ENCODE assay signal across 4 fruit fly cellular contexts in the genomic region with DNA sequence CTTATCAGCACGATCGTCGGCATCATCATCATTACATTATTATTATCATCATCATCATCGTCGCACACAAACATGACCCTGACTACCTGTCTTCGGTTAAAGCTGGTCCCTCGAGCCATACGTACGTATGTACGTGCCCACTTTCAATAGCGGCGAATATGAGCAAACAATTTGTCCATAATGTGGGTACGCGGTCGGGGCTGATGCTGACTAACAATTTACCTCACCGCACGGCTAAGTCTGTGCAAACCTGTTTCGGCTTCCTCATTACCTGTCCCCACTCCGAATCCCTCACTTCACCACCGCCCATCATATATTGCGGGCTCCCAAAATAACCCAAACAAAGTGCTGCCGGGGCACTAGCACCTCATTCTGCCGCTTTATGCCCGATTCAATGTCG.
TF ChIP-seq lines count a peak whose summit lies in the region.

No protein-coding gene starts in this region.

- TF ChIP-seq CTCF in whole organism, embryonic (GFP tag; optimal IDR thresholded peaks at IDR 0.05; lab: Kevin White, UChicago): no peak

TF ChIP-seq in whole organism, embryonic, 481 proteins besides CTCF, POLR2A, EP300 and RAD21 (continues in another document):
- no peak for TF ChIP-seq Side (GFP tag; optimal IDR thresholded peaks at IDR 0.05; lab: Kevin White, UChicago)
- TF ChIP-seq aop (GFP tag; IDR thresholded peaks at IDR 0.05; lab: Robert Waterston, UW): no peak
- TF ChIP-seq CG4424 (GFP tag; optimal IDR thresholded peaks at IDR 0.05; lab: Kevin White, UChicago): no peak
- TF ChIP-seq CG10274 (GFP tag; optimal IDR thresholded peaks at IDR 0.05; lab: Kevin White, UChicago): no peak
- no peak for TF ChIP-seq dmrt11E (tag; optimal IDR thresholded peaks at IDR 0.05; lab: Kevin White, UChicago)
- TF ChIP-seq Bdp1 (GFP tag; optimal IDR thresholded peaks at IDR 0.05; lab: Kevin White, UChicago): no peak
- TF ChIP-seq caup (GFP tag; optimal IDR thresholded peaks at IDR 0.05; lab: Kevin White, UChicago; ENCODE audit: severe bottlenecking): no peak
- peak in 1 of 2 experiments; percentile 75 for TF ChIP-seq Hr78 (GFP tag; optimal IDR thresholded peaks at IDR 0.05; lab: Kevin White, UChicago)
- TF ChIP-seq Rfx (GFP tag; IDR thresholded peaks at IDR 0.05; lab: Robert Waterston, UW): peak; percentile 5; the same call in 1 of the 2 replicates
- no peak for TF ChIP-seq CG8290 (GFP tag; optimal IDR thresholded peaks at IDR 0.05; lab: Kevin White, UChicago)
- peak in 1 of 2 experiments; percentile 70 for TF ChIP-seq CG8290 (tag; optimal IDR thresholded peaks at IDR 0.05; lab: Kevin White, UChicago)
- 0 out of 2 replicates have a peak, but pooled peaks have one; percentile 22 for TF ChIP-seq CG5953 (GFP tag; IDR thresholded peaks at IDR 0.05; lab: Robert Waterston, UW)
- TF ChIP-seq eve (GFP tag; optimal IDR thresholded peaks at IDR 0.05; lab: Kevin White, UChicago): no peak
- no peak for TF ChIP-seq Mad (GFP tag; optimal IDR thresholded peaks at IDR 0.05; lab: Kevin White, UChicago)
- peak; percentile 67 for TF ChIP-seq grn (GFP tag; optimal IDR thresholded peaks at IDR 0.05; lab: Kevin White, UChicago)
- TF ChIP-seq sens (GFP tag; lab: Kevin White, UChicago): no peak
- no peak for TF ChIP-seq jing (GFP tag; optimal IDR thresholded peaks at IDR 0.05; lab: Kevin White, UChicago)
- no peak; the same call in 1 of the 2 replicates for TF ChIP-seq CG14014 (GFP tag; IDR thresholded peaks at IDR 0.05; lab: Robert Waterston, UW)
- peak; percentile 48 for TF ChIP-seq Med (GFP tag; lab: Kevin White, UChicago)
- TF ChIP-seq Blimp-1 (GFP tag; optimal IDR thresholded peaks at IDR 0.05; lab: Kevin White, UChicago): peak; percentile 18
- no peak for TF ChIP-seq eyg (GFP tag; optimal IDR thresholded peaks at IDR 0.05; lab: Kevin White, UChicago)
- no peak for TF ChIP-seq CG7928 (GFP tag; optimal IDR thresholded peaks at IDR 0.05; lab: Kevin White, UChicago)

TF ChIP-seq in whole organism, prepupa, 60 proteins besides CTCF, POLR2A, EP300 and RAD21:
- TF ChIP-seq Hr39 (GFP tag; optimal IDR thresholded peaks at IDR 0.05; lab: Kevin White, UChicago): no peak
- no peak for TF ChIP-seq CG6276 (GFP tag; optimal IDR thresholded peaks at IDR 0.05; lab: Kevin White, UChicago)
- TF ChIP-seq fkh (GFP tag; optimal IDR thresholded peaks at IDR 0.05; lab: Kevin White, UChicago): peak; percentile 68
- peak; percentile 32 for TF ChIP-seq dsx (GFP tag; optimal IDR thresholded peaks at IDR 0.05; lab: Kevin White, UChicago; ENCODE audit: poor library complexity, severe bottlenecking)
- TF ChIP-seq CG6163 (GFP tag; IDR thresholded peaks at IDR 0.05; lab: Robert Waterston, UW): no peak
- TF ChIP-seq esn (GFP tag; optimal IDR thresholded peaks at IDR 0.05; lab: Kevin White, UChicago): no peak
- no peak for TF ChIP-seq eg (GFP tag; IDR thresholded peaks at IDR 0.05; lab: Robert Waterston, UW)
- no peak for TF ChIP-seq Ets21C (GFP tag; optimal IDR thresholded peaks at IDR 0.05; lab: Kevin White, UChicago)
- TF ChIP-seq CG1621 (tag; optimal IDR thresholded peaks at IDR 0.05; lab: Kevin White, UChicago): no peak
- no peak for TF ChIP-seq Sox15 (GFP tag; optimal IDR thresholded peaks at IDR 0.05; lab: Kevin White, UChicago)
- TF ChIP-seq Sox102F (GFP tag; optimal IDR thresholded peaks at IDR 0.05; lab: Kevin White, UChicago): no peak
- peak; percentile 26 for TF ChIP-seq vri (GFP tag; optimal IDR thresholded peaks at IDR 0.05; lab: Kevin White, UChicago)
- TF ChIP-seq svp (GFP tag; lab: Kevin White, UChicago): peak; percentile 18
- no peak for TF ChIP-seq fd59A (GFP tag; optimal IDR thresholded peaks at IDR 0.05; lab: Kevin White, UChicago)
- no peak for TF ChIP-seq CG7368 (GFP tag; optimal IDR thresholded peaks at IDR 0.05; lab: Kevin White, UChicago)
- peak; percentile 36 for TF ChIP-seq Blimp-1 (GFP tag; optimal IDR thresholded peaks at IDR 0.05; lab: Kevin White, UChicago)

TF ChIP-seq in whole organism, pupa, 21 proteins besides CTCF, POLR2A, EP300 and RAD21:
- 0 out of 3 replicates have a peak, but pooled peaks have one; percentile 23 for TF ChIP-seq fd96Ca (GFP tag; IDR thresholded peaks at IDR 0.05; lab: Robert Waterston, UW)
- TF ChIP-seq CG4496 (GFP tag; IDR thresholded peaks at IDR 0.05; lab: Robert Waterston, UW): peak; percentile 50; the same call in 2 of the 3 replicates
- TF ChIP-seq CG32121 (GFP tag; IDR thresholded peaks at IDR 0.05; lab: Robert Waterston, UW): no peak
- peak; percentile 39 for TF ChIP-seq EcR (GFP tag; optimal IDR thresholded peaks at IDR 0.05; lab: Kevin White, UChicago)

TF ChIP-seq in whole organism, wandering third instar larva, 38 proteins besides CTCF, POLR2A, EP300 and RAD21:
- peak; percentile 6 for TF ChIP-seq br (GFP tag; optimal IDR thresholded peaks at IDR 0.05; lab: Kevin White, UChicago)
- TF ChIP-seq dl (GFP tag; optimal IDR thresholded peaks at IDR 0.05; lab: Kevin White, UChicago; ENCODE audit: insufficient read depth in 1 of 2, partially characterized antibody in 2 of 2): peak in 1 of 2 experiments; percentile 44
- TF ChIP-seq sv (GFP tag; optimal IDR thresholded peaks at IDR 0.05; lab: Kevin White, UChicago): no peak
- peak; percentile 1 for TF ChIP-seq h (GFP tag; optimal IDR thresholded peaks at IDR 0.05; lab: Kevin White, UChicago)
- no peak for TF ChIP-seq GATAd (GFP tag; optimal IDR thresholded peaks at IDR 0.05; lab: Kevin White, UChicago)
- no peak for TF ChIP-seq foxo (GFP tag; optimal IDR thresholded peaks at IDR 0.05; lab: Kevin White, UChicago)
- no peak for TF ChIP-seq OdsH (GFP tag; optimal IDR thresholded peaks at IDR 0.05; lab: Kevin White, UChicago)
- peak; percentile 80 for TF ChIP-seq Dif (GFP tag; optimal IDR thresholded peaks at IDR 0.05; lab: Kevin White, UChicago; ENCODE audit: partially characterized antibody)
- TF ChIP-seq Jra (GFP tag; optimal IDR thresholded peaks at IDR 0.05; lab: Kevin White, UChicago): peak; percentile 48
- no peak for TF ChIP-seq Vsx2 (GFP tag; optimal IDR thresholded peaks at IDR 0.05; lab: Kevin White, UChicago; ENCODE audit: partially characterized antibody)
